Worm (Caenorhabditis elegans): Measurements from ENCODE around the gene ubc-7.

DNA sequence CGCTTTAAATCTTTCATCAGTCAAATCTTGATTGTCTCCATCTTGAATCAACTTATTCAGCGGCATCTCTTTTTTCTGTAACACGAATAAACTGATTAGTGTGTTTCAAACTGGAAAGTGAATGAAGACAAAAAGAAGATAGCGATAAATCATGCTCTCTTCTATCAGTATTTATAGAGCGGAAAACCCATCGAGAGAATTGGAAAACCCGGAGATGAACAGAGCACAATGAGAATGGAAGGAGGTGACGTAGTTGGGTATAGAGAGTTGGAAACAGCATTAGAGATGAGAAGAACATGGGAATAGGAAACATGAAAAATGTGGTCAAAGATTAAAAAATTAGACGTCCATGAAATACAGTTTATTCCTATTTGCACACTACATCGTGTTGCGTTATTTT, 38.8 kb downstream of the ubc-7 start, which contains the start of gene acox-1.5:
- TF ChIP-seq W03F9.2 (tag; optimal IDR thresholded peaks at IDR 0.05) (no peak), him-1 (tag; optimal IDR thresholded peaks at IDR 0.05) (no peak)
